Worm (Caenorhabditis elegans) whole organism, early embryonic: ENCODE results near the gene C05C12.4.

Experiments used
- B0310.2 ChIP-seq: sonication (generic microtip); optimal IDR thresholded peaks from 2 replicates; lab custom pipeline; 2016; ENCODE audit warnings: mild to moderate bottlenecking, missing genetic modification characterization, missing compliant biosample characterization
- F13C5.2 ChIP-seq: sonication (generic microtip); optimal IDR thresholded peaks from 2 replicates; lab custom pipeline; 2017; ENCODE audit warnings: mild to moderate bottlenecking, missing genetic modification characterization, inconsistent platforms, missing compliant biosample characterization
- aly-1 ChIP-seq: sonication (generic microtip); optimal IDR thresholded peaks from 2 replicates; lab custom pipeline; 2016; ENCODE audit warnings: missing genetic modification characterization, missing compliant biosample characterization
- ama-1 ChIP-seq: fragments of 150-350 bp; optimal IDR thresholded peaks from 2 replicates; lab custom pipeline; 2014
- ceh-13 ChIP-seq: fragments of 200-800 bp; sonication (Bioruptor generic); optimal IDR thresholded peaks from 2 replicates; lab custom pipeline; 2018; ENCODE audit warnings: mild to moderate bottlenecking, missing genetic modification characterization, missing compliant biosample characterization
- ets-7 ChIP-seq: sonication (generic microtip); optimal IDR thresholded peaks from 2 replicates; lab custom pipeline; 2016; ENCODE audit warnings: missing genotype, missing genetic modification characterization, missing compliant biosample characterization
- flt-1 ChIP-seq: fragments of 200-800 bp; sonication (Bioruptor generic); IDR thresholded peaks from 2 replicates; pipeline ENCODE4 v1.3.6; 2022; ENCODE audit warnings: missing genetic modification characterization, missing compliant biosample characterization
- hmbx-1 ChIP-seq: sonication (generic microtip); optimal IDR thresholded peaks from 2 replicates; lab custom pipeline; 2016; ENCODE audit warnings: mild to moderate bottlenecking, missing genetic modification characterization, missing compliant biosample characterization
- pes-1 ChIP-seq: fragments of 200-800 bp; sonication (Bioruptor generic); IDR thresholded peaks from 2 replicates; pipeline ENCODE4 v1.3.6; 2022; ENCODE audit warnings: missing genetic modification reagents, missing genetic modification characterization, missing compliant biosample characterization
- tbx-11 ChIP-seq: fragments of 200-800 bp; sonication (Bioruptor generic); IDR thresholded peaks from 2 replicates; pipeline ENCODE4 v1.3.6; 2022; ENCODE audit warnings: missing genetic modification characterization, missing compliant biosample characterization
- tra-4 ChIP-seq: sonication (generic microtip); optimal IDR thresholded peaks from 2 replicates; lab custom pipeline; 2017; ENCODE audit warnings: missing genetic modification characterization, missing compliant biosample characterization

ce11 chrIV:11226545-11226944 is 21.3 kb downstream of the C05C12.4 start:
- TF ChIP-seq tbx-11 (GFP tag; lab: Robert Waterston, UW) = no peak
- no peak for TF ChIP-seq tra-4 (tag; lab: Kevin White, UChicago)
- no peak for TF ChIP-seq ama-1
- no peak for TF ChIP-seq ets-7 (tag; lab: Kevin White, UChicago)
- TF ChIP-seq B0310.2 (tag; lab: Kevin White, UChicago) = no peak
- no peak for TF ChIP-seq ceh-13 (GFP tag; lab: Kevin White, UChicago)
- no peak for TF ChIP-seq hmbx-1 (tag; lab: Kevin White, UChicago)
- TF ChIP-seq F13C5.2 (tag; lab: Kevin White, UChicago) = no peak
- no peak for TF ChIP-seq aly-1 (tag; lab: Kevin White, UChicago)
- no peak for TF ChIP-seq pes-1
- no peak for TF ChIP-seq flt-1 (GFP tag; lab: Robert Waterston, UW)
